Fruit fly (Drosophila melanogaster) whole organism, pupa: Measurements from ENCODE around the gene Pus7.

Experiments used
- CG10348 ChIP-seq: fragments of 200-800 bp; sonication (Bioruptor generic); IDR thresholded peaks from 2 replicates; pipeline ENCODE4 v1.3.6; 2022; ENCODE audit warnings: missing biosample characterization, missing genetic modification characterization
- CG12605 ChIP-seq: fragments of 200-800 bp; sonication (Bioruptor generic); IDR thresholded peaks from 2 replicates; pipeline ENCODE4 v1.3.6; 2022; ENCODE audit warnings: missing biosample characterization, missing genetic modification characterization
- CG13204 ChIP-seq: fragments of 200-800 bp; sonication (Bioruptor generic); optimal IDR thresholded peaks from 2 replicates; lab custom pipeline; 2018; ENCODE audit warnings: missing biosample characterization, mild to moderate bottlenecking, missing genetic modification characterization, moderate library complexity
- CG14655 ChIP-seq: fragments of 200-800 bp; sonication (Bioruptor generic); optimal IDR thresholded peaks from 3 replicates; lab custom pipeline; 2017; ENCODE audit warnings: mild to moderate bottlenecking, missing biosample characterization, missing genetic modification reagents, missing genetic modification characterization
- CG15710 ChIP-seq: fragments of 200-800 bp; sonication (Bioruptor generic); optimal IDR thresholded peaks from 2 replicates; lab custom pipeline; 2018; ENCODE audit warnings: missing biosample characterization, mild to moderate bottlenecking, missing genetic modification characterization, moderate library complexity
- CG17806 ChIP-seq: fragments of 200-800 bp; sonication (Bioruptor generic); optimal IDR thresholded peaks from 2 replicates; lab custom pipeline; 2018; ENCODE audit warnings: missing biosample characterization, mild to moderate bottlenecking, missing genetic modification characterization, moderate library complexity
- CG32121 ChIP-seq: fragments of 200-800 bp; sonication (Bioruptor generic); IDR thresholded peaks from 2 replicates; pipeline ENCODE4 v1.3.6; 2022; ENCODE audit warnings: missing biosample characterization, missing genetic modification characterization
- CG34367 ChIP-seq: fragments of 200-800 bp; sonication (Bioruptor generic); optimal IDR thresholded peaks from 2 replicates; lab custom pipeline; 2018; ENCODE audit warnings: missing biosample characterization, mild to moderate bottlenecking, missing genetic modification characterization
- CG4496 ChIP-seq: fragments of 200-800 bp; sonication (Bioruptor generic); IDR thresholded peaks from 3 replicates; pipeline ENCODE4 v1.3.6; 2022; ENCODE audit warnings: missing biosample characterization, missing genetic modification characterization
- CG8159 ChIP-seq: fragments of 200-800 bp; sonication (Bioruptor generic); optimal IDR thresholded peaks from 3 replicates; lab custom pipeline; 2018; ENCODE audit warnings: missing biosample characterization, mild to moderate bottlenecking, missing genetic modification characterization, moderate library complexity
- CG8301 ChIP-seq: fragments of 200-800 bp; sonication (Bioruptor generic); optimal IDR thresholded peaks from 2 replicates; lab custom pipeline; 2018; ENCODE audit warnings: missing biosample characterization, mild to moderate bottlenecking, missing genetic modification characterization
- CG9948 ChIP-seq: fragments of 200-800 bp; sonication (Bioruptor generic); optimal IDR thresholded peaks from 2 replicates; lab custom pipeline; 2018; ENCODE audit warnings: missing biosample characterization, mild to moderate bottlenecking, missing genetic modification characterization, moderate library complexity
- D1 ChIP-seq: fragments of 200-800 bp; sonication (Bioruptor generic); optimal IDR thresholded peaks from 2 replicates; lab custom pipeline; 2018; ENCODE audit warnings: missing biosample characterization, mild to moderate bottlenecking, missing genetic modification characterization, moderate library complexity
- EcR ChIP-seq: fragments of 200-800 bp; sonication (Bioruptor generic); optimal IDR thresholded peaks from 3 replicates; lab custom pipeline; 2019; ENCODE audit warnings: missing biosample characterization, missing genetic modification characterization, mild to moderate bottlenecking, moderate library complexity, missing genetic modification reagents
- Ets98B ChIP-seq: fragments of 200-800 bp; sonication (Bioruptor generic); IDR thresholded peaks from 2 replicates; pipeline ENCODE4 v1.3.6; 2022; ENCODE audit warnings: missing biosample characterization, missing genetic modification characterization
- Pif1A ChIP-seq: fragments of 200-800 bp; sonication (Bioruptor generic); optimal IDR thresholded peaks from 3 replicates; lab custom pipeline; 2016; ENCODE audit warnings: missing biosample characterization, missing genetic modification characterization
- Pif1B ChIP-seq: fragments of 200-800 bp; sonication (Bioruptor generic); optimal IDR thresholded peaks from 3 replicates; lab custom pipeline; 2016; ENCODE audit warnings: missing biosample characterization, missing genetic modification characterization
- Snoo ChIP-seq: fragments of 200-800 bp; sonication (Bioruptor generic); optimal IDR thresholded peaks from 3 replicates; lab custom pipeline; 2017; ENCODE audit warnings: missing biosample characterization, mild to moderate bottlenecking, missing genetic modification characterization, inconsistent platforms
- fd96Ca ChIP-seq: fragments of 200-800 bp; sonication (Bioruptor generic); IDR thresholded peaks from 3 replicates; pipeline ENCODE4 v1.3.6; 2022; ENCODE audit warnings: missing biosample characterization, missing genetic modification characterization
- gl ChIP-seq: fragments of 200-800 bp; sonication (Bioruptor generic); optimal IDR thresholded peaks from 2 replicates; lab custom pipeline; 2018; ENCODE audit warnings: missing biosample characterization, mild to moderate bottlenecking, missing genetic modification characterization
- rn ChIP-seq: fragments of 200-800 bp; sonication (Bioruptor generic); IDR thresholded peaks from 2 replicates; pipeline ENCODE4 v1.3.6; 2022; ENCODE audit warnings: missing biosample characterization, missing genetic modification characterization

The Pus7 gene

DNA sequence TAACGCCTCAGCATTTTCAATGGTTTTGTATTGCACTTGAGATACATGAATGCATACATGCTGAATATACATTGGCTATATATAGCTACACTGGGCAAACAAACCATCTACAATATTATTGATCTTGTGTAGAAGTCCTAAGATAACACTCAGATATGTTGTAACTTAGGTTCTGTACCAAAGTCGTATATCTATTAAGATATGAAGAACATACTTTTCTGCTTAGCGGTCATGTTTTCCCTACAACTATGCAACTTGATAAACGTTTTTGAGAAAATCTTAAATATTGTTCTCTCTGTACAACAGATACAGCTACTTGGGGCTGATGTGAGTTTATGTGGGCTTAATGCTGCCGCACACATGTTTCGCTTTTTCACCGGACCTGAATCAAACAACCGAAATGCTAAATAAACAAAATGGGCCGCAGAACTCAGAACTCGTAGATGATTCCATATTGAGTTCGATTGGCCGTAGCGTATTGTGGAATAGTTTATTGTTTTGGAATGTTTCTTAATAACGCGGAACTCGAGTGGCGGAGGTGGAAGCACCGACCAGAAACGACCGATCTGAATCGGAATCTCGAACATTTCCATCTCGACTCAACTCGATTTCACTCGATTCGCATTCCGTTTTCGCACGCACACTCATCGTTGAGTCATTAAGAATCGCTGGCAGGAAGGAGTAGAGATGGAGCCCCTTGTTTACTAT is 39.5 kb downstream of the Pus7 start:
- TF ChIP-seq fd96Ca, result peak; percentile 62; the same call in 2 of the 3 replicates
- TF ChIP-seq D1 (tag; lab: Kevin White, UChicago), result no peak
- peak; percentile 43 for TF ChIP-seq Pif1A (GFP tag; lab: Kevin White, UChicago)
- no peak for TF ChIP-seq CG12605 (GFP tag; lab: Robert Waterston, UW)
- peak; percentile 56 for TF ChIP-seq CG8301
- TF ChIP-seq Ets98B (GFP tag; lab: Robert Waterston, UW), result peak; percentile 58
- TF ChIP-seq CG34367 (tag; lab: Kevin White, UChicago), result peak; percentile 29
- peak; percentile 78 for TF ChIP-seq CG4496 (GFP tag; lab: Robert Waterston, UW)
- no peak for TF ChIP-seq rn (GFP tag; lab: Robert Waterston, UW)
- TF ChIP-seq CG8159, result peak; percentile 73
- peak; percentile 64 for TF ChIP-seq CG9948 (tag; lab: Kevin White, UChicago)
- TF ChIP-seq CG15710 (tag; lab: Kevin White, UChicago), result peak; percentile 66
- TF ChIP-seq Pif1B (GFP tag; lab: Kevin White, UChicago), result peak; percentile 41
- TF ChIP-seq CG13204 (GFP tag; lab: Kevin White, UChicago), result no peak
- TF ChIP-seq Snoo (tag; lab: Kevin White, UChicago), result no peak
- TF ChIP-seq CG10348 (GFP tag; lab: Robert Waterston, UW), result no peak
- TF ChIP-seq gl, result no peak
- no peak for TF ChIP-seq EcR
- TF ChIP-seq CG17806, result peak; percentile 47
- peak; percentile 60; the same call in 1 of the 2 replicates for TF ChIP-seq CG32121 (GFP tag; lab: Robert Waterston, UW)
- peak; percentile 68 for TF ChIP-seq CG14655 (GFP tag; lab: Kevin White, UChicago)

dm6 chr3L:8550836-8551235 is 41.0 kb downstream of the Pus7 start:
- TF ChIP-seq gl (no peak), Ets98B (GFP tag; lab: Robert Waterston, UW) (peak; percentile 57), CG4496 (GFP tag; lab: Robert Waterston, UW) (0 out of 3 replicates have a peak, but pooled peaks have one; percentile 30), CG12605 (GFP tag; lab: Robert Waterston, UW) (no peak), Pif1B (GFP tag; lab: Kevin White, UChicago) (no peak), CG32121 (GFP tag; lab: Robert Waterston, UW) (peak; percentile 55), fd96Ca (peak; percentile 64), EcR (peak; percentile 43), CG14655 (GFP tag; lab: Kevin White, UChicago) (peak; percentile 5)

DNA sequence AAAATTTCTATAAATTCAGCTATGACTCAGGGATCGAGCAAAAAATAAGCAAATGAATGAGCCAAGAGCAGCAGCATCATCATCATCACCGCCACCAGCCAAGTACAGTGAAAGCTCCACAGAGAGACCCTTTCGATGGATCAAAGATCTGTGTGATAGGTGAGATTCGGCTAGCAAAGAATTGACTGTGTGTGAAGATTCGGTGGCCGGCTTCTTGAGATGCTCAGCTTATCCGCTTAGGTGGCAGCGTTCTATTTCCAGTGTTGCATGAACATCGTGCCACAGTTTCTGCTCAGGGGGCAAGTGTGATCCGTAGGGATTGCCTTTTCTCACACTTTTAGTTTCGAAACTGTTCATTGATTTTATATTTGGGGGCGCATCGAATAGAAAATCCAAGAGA is 43.3 kb downstream of the Pus7 start:
- TF ChIP-seq Pif1B (GFP tag; lab: Kevin White, UChicago), result no peak
- no peak for TF ChIP-seq CG8159
- no peak for TF ChIP-seq Snoo (tag; lab: Kevin White, UChicago)
- TF ChIP-seq CG32121 (GFP tag; lab: Robert Waterston, UW), result peak; percentile 47; the same call in 1 of the 2 replicates
- no peak for TF ChIP-seq rn (GFP tag; lab: Robert Waterston, UW)
- no peak for TF ChIP-seq D1 (tag; lab: Kevin White, UChicago)
- no peak for TF ChIP-seq CG13204 (GFP tag; lab: Kevin White, UChicago)
- no peak for TF ChIP-seq CG14655 (GFP tag; lab: Kevin White, UChicago)

dm6 chr3L:8554024-8554642 is 44.3 kb downstream of the Pus7 start:
- TF ChIP-seq EcR, result peak; percentile 83
- TF ChIP-seq CG8301, result no peak
- 0 out of 3 replicates have a peak, but pooled peaks have one; percentile 48 for TF ChIP-seq CG4496 (GFP tag; lab: Robert Waterston, UW)

DNA sequence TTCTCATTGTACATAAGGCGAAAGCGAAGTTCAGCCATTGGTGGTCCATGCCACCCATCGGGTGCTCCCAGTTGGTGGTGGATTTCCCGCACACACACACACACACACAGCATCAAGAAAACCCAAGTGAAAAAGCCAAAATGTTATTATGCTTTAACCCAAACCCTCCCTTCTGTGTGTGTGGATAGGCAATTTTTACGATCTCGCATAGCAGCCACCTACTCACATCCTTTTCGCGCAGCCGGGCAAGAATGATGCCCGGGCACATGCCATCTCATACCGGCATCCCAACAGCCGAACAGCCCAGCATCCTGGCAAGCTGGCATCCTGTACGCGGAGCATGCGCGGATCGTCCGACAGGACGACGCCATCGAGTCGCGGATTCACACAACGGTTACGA is 47.2 kb downstream of the Pus7 start:
- TF ChIP-seq CG17806 (no peak), D1 (tag; lab: Kevin White, UChicago) (no peak), CG32121 (GFP tag; lab: Robert Waterston, UW) (no peak), CG12605 (GFP tag; lab: Robert Waterston, UW) (no peak), fd96Ca (no peak), Snoo (tag; lab: Kevin White, UChicago) (no peak), CG9948 (tag; lab: Kevin White, UChicago) (no peak), CG8301 (no peak), rn (GFP tag; lab: Robert Waterston, UW) (no peak), CG34367 (tag; lab: Kevin White, UChicago) (no peak), CG15710 (tag; lab: Kevin White, UChicago) (no peak), CG4496 (GFP tag; lab: Robert Waterston, UW) (no peak)

- TF ChIP-seq CG17806 (no peak), Ets98B (GFP tag; lab: Robert Waterston, UW) (no peak), CG10348 (GFP tag; lab: Robert Waterston, UW) (no peak), CG4496 (GFP tag; lab: Robert Waterston, UW) (no peak), Pif1B (GFP tag; lab: Kevin White, UChicago) (no peak), CG34367 (tag; lab: Kevin White, UChicago) (no peak), Pif1A (GFP tag; lab: Kevin White, UChicago) (no peak), CG9948 (tag; lab: Kevin White, UChicago) (no peak), Snoo (tag; lab: Kevin White, UChicago) (no peak), D1 (tag; lab: Kevin White, UChicago) (no peak), CG32121 (GFP tag; lab: Robert Waterston, UW) (no peak), CG12605 (GFP tag; lab: Robert Waterston, UW) (no peak)
Observed at dm6 chr3L:8559754-8560328, 50.0 kb downstream of the Pus7 start.
